Worm (Caenorhabditis elegans) whole organism, L4 larva: ENCODE measurements around the gene wrt-6.

ENCODE experiments used
- D1046.2 ChIP-seq: fragments of 200-800 bp; sonication (Bioruptor generic); IDR thresholded peaks from 2 replicates; pipeline ENCODE4 v1.3.6; 2022; ENCODE audit warnings: missing genetic modification characterization, missing compliant biosample characterization
- F37D6.2 ChIP-seq: sonication (generic microtip); optimal IDR thresholded peaks from 2 replicates; lab custom pipeline; 2016; ENCODE audit warnings: mild to moderate bottlenecking, missing genetic modification characterization, missing compliant biosample characterization
- T20F7.1 ChIP-seq: fragments of 200-800 bp; sonication (Bioruptor generic); optimal IDR thresholded peaks from 2 replicates; lab custom pipeline; 2018; ENCODE audit warnings: mild to moderate bottlenecking, missing genetic modification characterization, missing compliant biosample characterization
- Y105C5A.15 ChIP-seq: fragments of 200-800 bp; sonication (Bioruptor generic); IDR thresholded peaks from 2 replicates; pipeline ENCODE4 v1.3.6; 2022; ENCODE audit warnings: missing genetic modification characterization, missing compliant biosample characterization
- aha-1 ChIP-seq: fragments of 150-350 bp; peaks from one replicate; lab custom pipeline; 2014; ENCODE audit warnings: missing biosample characterization, missing genetic modification characterization
- ama-1 ChIP-seq: fragments of 150-350 bp; optimal IDR thresholded peaks from 2 replicates; lab custom pipeline; 2014; ENCODE audit warnings: inconsistent platforms, mixed read lengths
- attf-4 ChIP-seq: sonication (generic microtip); optimal IDR thresholded peaks from 3 replicates; lab custom pipeline; 2017; ENCODE audit warnings: missing biosample characterization, missing genetic modification characterization
- ceh-20 ChIP-seq: fragments of 200-800 bp; sonication (Bioruptor generic); IDR thresholded peaks from 2 replicates; pipeline ENCODE4 v1.3.6; 2022; ENCODE audit warnings: missing genetic modification reagents, missing genetic modification characterization, missing compliant biosample characterization
- ceh-32 ChIP-seq: sonication (generic microtip); optimal IDR thresholded peaks from 2 replicates; lab custom pipeline; 2016; ENCODE audit warnings: mild to moderate bottlenecking, missing genetic modification characterization, missing compliant biosample characterization; ENCODE audit not compliant: poor library complexity
- ces-1 ChIP-seq: fragments of 150-350 bp; sonication (generic microtip); optimal IDR thresholded peaks from 4 replicates; lab custom pipeline; 2014; ENCODE audit warnings: missing biosample characterization, missing genetic modification reagents, missing genetic modification characterization
- daf-16 ChIP-seq, 3 experiments: sonication (generic microtip); optimal IDR thresholded peaks; 2 replicates each; lab custom pipeline; 2016 to 2017; ENCODE audit warnings: missing genetic modification characterization in 3 of 3, missing genetic modification reagents in 3 of 3, mild to moderate bottlenecking in 2 of 3, missing compliant biosample characterization in 2 of 3, missing biosample characterization in 1 of 3, moderate library complexity in 1 of 3
- daf-8 ChIP-seq: fragments of 200-800 bp; sonication (Bioruptor generic); IDR thresholded peaks from 2 replicates; pipeline ENCODE4 v1.3.6; 2022; ENCODE audit warnings: missing genetic modification characterization, missing compliant biosample characterization
- dmd-6 ChIP-seq: fragments of 200-800 bp; sonication (Bioruptor generic); IDR thresholded peaks from 2 replicates; pipeline ENCODE4 v1.3.6; 2022; ENCODE audit warnings: missing genetic modification reagents, missing genetic modification characterization, missing compliant biosample characterization
- dve-1 ChIP-seq: sonication (generic microtip); optimal IDR thresholded peaks from 2 replicates; lab custom pipeline; 2017; ENCODE audit warnings: antibody characterized with exemption, mild to moderate bottlenecking, missing genetic modification characterization, missing compliant biosample characterization; ENCODE audit not compliant: insufficient read depth
- fkh-10 ChIP-seq: fragments of 150-350 bp; optimal IDR thresholded peaks from 2 replicates; lab custom pipeline; 2014; ENCODE audit warnings: missing biosample characterization, missing genetic modification reagents, missing genetic modification characterization
- fos-1 ChIP-seq: fragments of 150-350 bp; optimal IDR thresholded peaks from 2 replicates; lab custom pipeline; 2014; ENCODE audit warnings: missing biosample characterization, missing genetic modification characterization
- gei-8 ChIP-seq: fragments of 200-800 bp; sonication (Bioruptor generic); optimal IDR thresholded peaks from 2 replicates; lab custom pipeline; 2018; ENCODE audit warnings: mild to moderate bottlenecking, missing genetic modification characterization, missing compliant biosample characterization
- hif-1 ChIP-seq, 2 experiments: sonication (generic microtip); optimal IDR thresholded peaks; 2 replicates each; lab custom pipeline; 2016 to 2017; ENCODE audit warnings: missing compliant biosample characterization in 2 of 2, missing genetic modification characterization in 2 of 2, missing genetic modification reagents in 2 of 2, missing genotype in 2 of 2, mild to moderate bottlenecking in 1 of 2
- hlh-11 ChIP-seq: fragments of 200-800 bp; sonication (Bioruptor generic); optimal IDR thresholded peaks from 2 replicates; lab custom pipeline; 2018; ENCODE audit warnings: mild to moderate bottlenecking, missing genetic modification characterization, missing compliant biosample characterization
- hlh-30 ChIP-seq: sonication (generic microtip); optimal IDR thresholded peaks from 2 replicates; lab custom pipeline; 2017; ENCODE audit warnings: antibody characterized with exemption, mild to moderate bottlenecking, missing genetic modification characterization, missing compliant biosample characterization; ENCODE audit not compliant: insufficient read depth
- lim-7 ChIP-seq: fragments of 200-800 bp; sonication (Bioruptor generic); IDR thresholded peaks from 2 replicates; pipeline ENCODE4 v1.3.6; 2022; ENCODE audit warnings: missing genetic modification characterization, missing compliant biosample characterization
- lin-13 ChIP-seq: fragments of 150-350 bp; optimal IDR thresholded peaks from 2 replicates; lab custom pipeline; 2014; ENCODE audit warnings: missing biosample characterization, missing genetic modification reagents, missing genetic modification characterization
- madf-9 ChIP-seq: fragments of 200-800 bp; sonication (Bioruptor generic); conservative IDR thresholded peaks from 2 replicates; pipeline ENCODE4 v1.3.6; 2022; ENCODE audit warnings: missing genetic modification reagents, missing genetic modification characterization, missing compliant biosample characterization
- nhr-11 ChIP-seq: fragments of 150-350 bp; optimal IDR thresholded peaks from 2 replicates; lab custom pipeline; 2014; ENCODE audit warnings: missing biosample characterization, missing genetic modification characterization
- nhr-111 ChIP-seq: fragments of 200-800 bp; sonication (Bioruptor generic); optimal IDR thresholded peaks from 2 replicates; lab custom pipeline; 2018; ENCODE audit warnings: mild to moderate bottlenecking, missing genetic modification characterization, missing compliant biosample characterization
- nhr-25 ChIP-seq: sonication (generic microtip); optimal IDR thresholded peaks from 2 replicates; lab custom pipeline; 2017; ENCODE audit warnings: missing genetic modification characterization, mild to moderate bottlenecking, missing compliant biosample characterization, antibody characterized with exemption, moderate library complexity, borderline replicate concordance; ENCODE audit not compliant: insufficient read depth
- nhr-28 ChIP-seq: fragments of 150-350 bp; optimal IDR thresholded peaks from 2 replicates; lab custom pipeline; 2014; ENCODE audit warnings: missing biosample characterization, missing genetic modification characterization
- nhr-48 ChIP-seq: sonication (generic microtip); optimal IDR thresholded peaks from 2 replicates; lab custom pipeline; 2016; ENCODE audit warnings: mild to moderate bottlenecking, missing genetic modification characterization, missing compliant biosample characterization
- nhr-76 ChIP-seq: fragments of 150-350 bp; optimal IDR thresholded peaks from 2 replicates; lab custom pipeline; 2014; ENCODE audit warnings: missing biosample characterization, missing genetic modification characterization
- pqm-1 ChIP-seq: sonication (generic microtip); optimal IDR thresholded peaks from 2 replicates; lab custom pipeline; 2017; ENCODE audit warnings: missing biosample characterization, missing genetic modification characterization
- rbr-2 ChIP-seq: sonication (generic microtip); optimal IDR thresholded peaks from 2 replicates; lab custom pipeline; 2016; ENCODE audit warnings: missing genotype, missing genetic modification characterization, missing compliant biosample characterization
- snpc-1.2 ChIP-seq: fragments of 200-800 bp; sonication (Bioruptor generic); IDR thresholded peaks from 2 replicates; pipeline ENCODE4 v1.3.6; 2022; ENCODE audit warnings: missing genetic modification reagents, missing genetic modification characterization, missing compliant biosample characterization
- snpc-4 ChIP-seq: fragments of 150-350 bp; optimal IDR thresholded peaks from 2 replicates; lab custom pipeline; 2014; ENCODE audit warnings: missing biosample characterization, missing genetic modification characterization
- unc-39 ChIP-seq: sonication (generic microtip); optimal IDR thresholded peaks from 2 replicates; lab custom pipeline; 2017; ENCODE audit warnings: missing biosample characterization, missing genetic modification characterization
- unc-62 ChIP-seq, 3 experiments: fragments of 150-350 bp in 1 of 3; sonication (generic microtip); optimal IDR thresholded peaks in 2 of 3; peaks in 1 of 3; 1 replicate in 1 of 3; 2 replicates in 2 of 3; lab custom pipeline; 2014 to 2017; ENCODE audit warnings: missing biosample characterization in 3 of 3, missing genetic modification characterization in 3 of 3, missing genetic modification reagents in 3 of 3, missing genotype in 1 of 3
- zfp-3 ChIP-seq: fragments of 200-800 bp; sonication (Bioruptor generic); conservative IDR thresholded peaks from 2 replicates; pipeline ENCODE4 v1.3.6; 2022; ENCODE audit warnings: missing genetic modification reagents, missing genetic modification characterization, missing compliant biosample characterization
- zip-11 ChIP-seq: fragments of 200-800 bp; sonication (Bioruptor generic); IDR thresholded peaks from 2 replicates; pipeline ENCODE4 v1.3.6; 2022; ENCODE audit warnings: missing genetic modification characterization, missing compliant biosample characterization

The wrt-6 gene

ce11 chrX:3506556-3506955 is 26.5 kb downstream of the wrt-6 start:
- no peak for TF ChIP-seq Y105C5A.15 (GFP tag; lab: Robert Waterston, UW)
- TF ChIP-seq nhr-76 (tag; lab: Kevin White, UChicago), result no peak
- no peak for TF ChIP-seq lin-13
- TF ChIP-seq hlh-11 (tag; lab: Kevin White, UChicago), result no peak
- no peak for TF ChIP-seq nhr-11
- TF ChIP-seq hlh-30 (tag; lab: Kevin White, UChicago), result peak; percentile 16
- TF ChIP-seq nhr-25 (tag; lab: Kevin White, UChicago), result no peak
- TF ChIP-seq nhr-28 (tag; lab: Kevin White, UChicago), result peak; percentile 49
- no peak for TF ChIP-seq daf-16 (GFP tag; optimal IDR thresholded peaks at IDR 0.05; lab: Kevin White, UChicago)
- peak; percentile 58 for TF ChIP-seq daf-16 (tag; optimal IDR thresholded peaks at IDR 0.05; lab: Kevin White, UChicago)
- TF ChIP-seq aha-1, result no peak
- no peak for TF ChIP-seq snpc-1.2 (GFP tag; lab: Robert Waterston, UW)
- no peak for TF ChIP-seq ceh-20 (GFP tag; lab: Robert Waterston, UW)
- peak; percentile 89 for TF ChIP-seq pqm-1 (tag; lab: Kevin White, UChicago)
- TF ChIP-seq dve-1 (tag; lab: Kevin White, UChicago), result peak; percentile 9
- TF ChIP-seq gei-8 (GFP tag; lab: Kevin White, UChicago), result no peak
- no peak for TF ChIP-seq nhr-48 (tag; lab: Kevin White, UChicago)
- peak in 1 of 2 experiments; percentile 74 for TF ChIP-seq unc-62 (GFP tag; optimal IDR thresholded peaks at IDR 0.05 in 1 of 2; lab: Kevin White, UChicago)
- TF ChIP-seq unc-62 (tag; optimal IDR thresholded peaks at IDR 0.05; lab: Kevin White, UChicago), result no peak
- no peak for TF ChIP-seq fos-1
- no peak for TF ChIP-seq ama-1 (lab: Kevin White, UChicago)
- TF ChIP-seq dmd-6 (GFP tag; lab: Robert Waterston, UW), result 0 out of 2 replicates have a peak, but pooled peaks have one; percentile 10
- no peak for TF ChIP-seq snpc-4 (tag; lab: Kevin White, UChicago)
- no peak for TF ChIP-seq ces-1

DNA sequence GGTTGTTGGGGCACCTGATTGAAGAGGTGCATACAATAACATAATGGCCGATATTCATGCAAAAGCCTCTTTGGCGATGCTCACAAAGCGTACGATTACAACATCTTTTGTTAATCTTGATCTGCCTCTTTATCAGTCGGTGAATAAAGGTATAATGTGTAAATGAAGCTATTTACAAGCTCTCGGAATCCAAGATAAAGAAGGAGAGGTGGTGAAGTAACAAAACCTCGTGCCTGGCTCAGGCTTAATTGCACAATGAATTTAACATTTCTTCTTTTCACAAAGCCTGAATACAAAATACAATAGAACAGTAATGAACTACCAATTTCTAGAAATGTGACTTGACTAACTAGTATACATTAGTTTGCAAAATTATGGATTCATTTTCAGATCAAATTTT is 27.2 kb downstream of the wrt-6 start:
- TF ChIP-seq daf-8 (no peak), nhr-25 (tag; lab: Kevin White, UChicago) (no peak)

- TF ChIP-seq T20F7.1 (GFP tag; lab: Kevin White, UChicago) (no peak), lim-7 (no peak), ceh-32 (tag; lab: Kevin White, UChicago) (no peak), zfp-3 (GFP tag; lab: Robert Waterston, UW) (no peak), rbr-2 (tag; lab: Kevin White, UChicago) (no peak), D1046.2 (GFP tag; lab: Robert Waterston, UW) (no peak), snpc-4 (tag; lab: Kevin White, UChicago) (no peak), attf-4 (no peak), nhr-11 (no peak), zip-11 (no peak), daf-8 (no peak), nhr-111 (GFP tag; lab: Kevin White, UChicago) (no peak), madf-9 (GFP tag; lab: Robert Waterston, UW) (no peak), hif-1 (tag; optimal IDR thresholded peaks at IDR 0.05; lab: Kevin White, UChicago) (no peak), unc-39 (no peak)
Observed at ce11 chrX:3508906-3509305, 28.9 kb downstream of the wrt-6 start, which contains the start of gene sox-4. Gene sox-4, minus strand, starts transcription at chrX:3509006.

DNA sequence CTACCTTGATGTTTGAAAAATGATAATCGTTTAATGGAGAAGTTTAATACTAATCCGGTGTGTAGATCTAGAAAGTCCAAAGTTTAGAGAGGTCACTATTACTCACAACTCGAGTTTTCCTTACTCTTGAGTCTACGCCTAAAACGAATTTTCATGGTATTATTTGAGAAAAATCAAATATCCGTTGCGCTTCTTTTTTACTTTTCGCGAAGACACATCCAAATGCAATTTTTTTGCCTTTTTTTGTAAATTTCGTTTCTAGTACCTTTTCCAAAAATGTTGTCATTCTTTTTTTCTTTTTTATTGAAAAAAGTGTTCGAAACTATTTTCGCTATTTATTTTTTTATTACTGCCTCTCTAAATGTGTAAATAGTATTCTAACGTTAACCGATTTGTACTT is 33.7 kb downstream of the wrt-6 start:
- TF ChIP-seq unc-62 (GFP tag; optimal IDR thresholded peaks at IDR 0.05 in 1 of 2; lab: Kevin White, UChicago) (peak in 1 of 2 experiments; percentile 56), unc-62 (tag; optimal IDR thresholded peaks at IDR 0.05; lab: Kevin White, UChicago) (no peak), fkh-10 (GFP tag; lab: Kevin White, UChicago) (peak; percentile 85), F37D6.2 (no peak)
